Worm (Caenorhabditis elegans): Measurements from ENCODE around the gene sru-30.

ce11 chrV:9765622-9766021 is 48.0 kb upstream of the sru-30 start:
- TF ChIP-seq grh-1 (GFP tag; IDR thresholded peaks at IDR 0.05) (no peak), ztf-11 (tag; optimal IDR thresholded peaks at IDR 0.05) (no peak), unc-62 (GFP tag; optimal IDR thresholded peaks at IDR 0.05) (no peak), nhr-20 (tag; optimal IDR thresholded peaks at IDR 0.05) (no peak), mdl-1 (tag; optimal IDR thresholded peaks at IDR 0.05) (no peak), snpc-4 (tag; optimal IDR thresholded peaks at IDR 0.05) (no peak), nhr-28 (tag; optimal IDR thresholded peaks at IDR 0.05) (no peak), fkh-8 (tag; optimal IDR thresholded peaks at IDR 0.05) (no peak)
